Worm (Caenorhabditis elegans): ENCODE results near the gene pri-1.

pri-1 gene

DNA sequence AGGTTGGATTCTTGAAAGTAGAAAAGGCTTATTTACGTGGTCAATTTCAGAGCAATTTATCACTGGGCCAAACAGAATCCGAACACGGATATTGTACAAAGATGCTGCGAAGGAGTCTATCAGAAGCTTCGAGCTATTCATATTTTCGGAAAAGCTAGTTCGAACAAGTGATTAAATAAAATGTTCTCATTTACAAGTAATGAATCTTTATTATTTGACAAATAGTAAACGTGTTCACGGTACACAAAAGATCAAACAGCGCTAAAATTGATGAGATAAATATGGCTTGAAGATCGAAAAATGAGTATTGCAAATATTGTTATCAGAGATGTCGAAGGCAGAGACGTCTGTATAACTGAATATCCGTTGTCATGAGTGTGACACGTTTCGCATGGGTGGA is 1.0 kb upstream of the pri-1 start (continued):
- TF ChIP-seq Y56A3A.18 (GFP tag; IDR thresholded peaks at IDR 0.05) (peak; percentile 69; the same call in 1 of the 2 replicates), cebp-2 (GFP tag; IDR thresholded peaks at IDR 0.05) (no peak), ceh-40 (GFP tag; IDR thresholded peaks at IDR 0.05) (0 out of 2 replicates have a peak, but pooled peaks have one; percentile 18), ama-1 (optimal IDR thresholded peaks at IDR 0.05) (no peak), ama-1 (GFP tag; optimal IDR thresholded peaks at IDR 0.05) (peak in 1 of 2 experiments; percentile 21), snpc-3.4 (tag; optimal IDR thresholded peaks at IDR 0.05) (peak; percentile 65), mes-4 (tag; optimal IDR thresholded peaks at IDR 0.05) (no peak), snpc-4 (GFP tag; optimal IDR thresholded peaks at IDR 0.05) (no peak), snpc-4 (tag; optimal IDR thresholded peaks at IDR 0.05) (peak in 1 of 4 experiments; percentile 10), D2030.7 (GFP tag; IDR thresholded peaks at IDR 0.05) (no peak; the same call in 1 of the 2 replicates), ceh-100 (GFP tag; IDR thresholded peaks at IDR 0.05) (peak; percentile 49; the same call in 1 of the 2 replicates), Y53F4B.3 (GFP tag; IDR thresholded peaks at IDR 0.05) (no peak), xnd-1 (tag; optimal IDR thresholded peaks at IDR 0.05) (peak; percentile 21), egrh-3 (GFP tag; IDR thresholded peaks at IDR 0.05) (no peak), F39B2.1 (GFP tag; IDR thresholded peaks at IDR 0.05) (peak; percentile 58; the same call in 1 of the 2 replicates), hsf-1 (GFP tag; IDR thresholded peaks at IDR 0.05) (peak; percentile 84), hmg-1.2 (GFP tag; IDR thresholded peaks at IDR 0.05) (peak; percentile 44), let-607 (tag; optimal IDR thresholded peaks at IDR 0.05) (no peak), unc-130 (GFP tag; optimal IDR thresholded peaks at IDR 0.05) (peak; percentile 36), K11D2.4 (GFP tag; IDR thresholded peaks at IDR 0.05) (no peak), athp-1 (tag; optimal IDR thresholded peaks at IDR 0.05) (peak; percentile 80), F49E8.2 (tag; optimal IDR thresholded peaks at IDR 0.05; ENCODE audit: insufficient read depth) (peak; percentile 97), F37B4.10 (GFP tag; IDR thresholded peaks at IDR 0.05) (no peak), lin-35 (GFP tag; optimal IDR thresholded peaks at IDR 0.05) (no peak), madf-8 (GFP tag; conservative IDR thresholded peaks at IDR 0.05) (peak; percentile 54; the same call in 1 of the 2 replicates), pbrm-1 (GFP tag; IDR thresholded peaks at IDR 0.05) (peak; percentile 64), sdz-38 (tag; optimal IDR thresholded peaks at IDR 0.05) (no peak)

- no peak for TF ChIP-seq chd-7 (tag; optimal IDR thresholded peaks at IDR 0.05)
- no peak for TF ChIP-seq nhr-179 (tag; optimal IDR thresholded peaks at IDR 0.05)
- no peak for TF ChIP-seq hmg-20 (GFP tag; IDR thresholded peaks at IDR 0.05)
- TF ChIP-seq tbx-9 (tag; optimal IDR thresholded peaks at IDR 0.05; ENCODE audit: borderline replicate concordance): no peak
- TF ChIP-seq rpc-1 (optimal IDR thresholded peaks at IDR 0.05): no peak
- TF ChIP-seq rpc-1 (tag; optimal IDR thresholded peaks at IDR 0.05): no peak
- no peak for TF ChIP-seq repo-1 (tag; optimal IDR thresholded peaks at IDR 0.05)
- TF ChIP-seq T26A5.8 (tag; optimal IDR thresholded peaks at IDR 0.05): no peak
Observed at ce11 chrIII:9612097-9612496, 2.0 kb downstream of the pri-1 start, which contains the start of gene bbs-4. TSS of gene bbs-4 (minus strand) at chrIII:9612197.

ce11 chrIII:9608650-9609049 is 5.4 kb downstream of the pri-1 start, which contains the start of gene clec-161:
TSS of gene clec-161 (minus strand) at chrIII:9608750.
- TF ChIP-seq nhr-90 (tag; optimal IDR thresholded peaks at IDR 0.05) (no peak), D2030.7 (GFP tag; IDR thresholded peaks at IDR 0.05) (no peak), akir-1 (GFP tag; optimal IDR thresholded peaks at IDR 0.05) (no peak), tbx-9 (tag; optimal IDR thresholded peaks at IDR 0.05; ENCODE audit: borderline replicate concordance) (no peak), nhr-80 (tag; optimal IDR thresholded peaks at IDR 0.05) (no peak), pbrm-1 (GFP tag; IDR thresholded peaks at IDR 0.05) (no peak), F57C9.4 (tag; optimal IDR thresholded peaks at IDR 0.05) (no peak), efl-1 (GFP tag; optimal IDR thresholded peaks at IDR 0.05) (no peak), nfyb-1 (GFP tag; IDR thresholded peaks at IDR 0.05) (no peak), hrde-1 (tag; optimal IDR thresholded peaks at IDR 0.05; ENCODE audit: borderline replicate concordance) (no peak)

All from whole organism, young adult.